Worm (Caenorhabditis elegans) whole organism, young adult: Measurements from ENCODE around the gene Y45G5AM.9.

Experiments used
- B0019.2 ChIP-seq: fragments of 200-800 bp; sonication (Bioruptor generic); conservative IDR thresholded peaks from 2 replicates; pipeline ENCODE4 v1.3.6; 2022; ENCODE audit warnings: missing genetic modification reagents, missing genetic modification characterization, missing compliant biosample characterization
- B0035.1 ChIP-seq: sonication (generic microtip); optimal IDR thresholded peaks from 2 replicates; lab custom pipeline; 2016; ENCODE audit warnings: missing genetic modification characterization, mild to moderate bottlenecking, missing compliant biosample characterization, missing genotype, missing genetic modification reagents
- C06A6.2 ChIP-seq: fragments of 200-800 bp; sonication (Bioruptor generic); conservative IDR thresholded peaks from 2 replicates; pipeline ENCODE4 v1.3.6; 2022; ENCODE audit warnings: missing genetic modification characterization, missing compliant biosample characterization
- F33H1.4 ChIP-seq: fragments of 200-800 bp; sonication (Bioruptor generic); IDR thresholded peaks from 2 replicates; pipeline ENCODE4 v1.3.6; 2022; ENCODE audit warnings: missing genetic modification reagents, missing genetic modification characterization, missing compliant biosample characterization
- F39B2.1 ChIP-seq: fragments of 200-800 bp; sonication (Bioruptor generic); IDR thresholded peaks from 2 replicates; pipeline ENCODE4 v1.3.6; 2022; ENCODE audit warnings: missing genetic modification reagents, missing genetic modification characterization, missing compliant biosample characterization
- F55B11.4 ChIP-seq: sonication (generic microtip); optimal IDR thresholded peaks from 2 replicates; lab custom pipeline; 2016; ENCODE audit warnings: missing compliant biosample characterization, missing genetic modification characterization, borderline replicate concordance; ENCODE audit not compliant: insufficient read depth
- F57C9.4 ChIP-seq: sonication (generic microtip); optimal IDR thresholded peaks from 2 replicates; lab custom pipeline; 2017; ENCODE audit warnings: mild to moderate bottlenecking, missing genetic modification characterization, missing compliant biosample characterization
- K11D2.4 ChIP-seq: fragments of 200-800 bp; sonication (Bioruptor generic); IDR thresholded peaks from 2 replicates; pipeline ENCODE4 v1.3.6; 2022; ENCODE audit warnings: missing genetic modification reagents, missing genetic modification characterization, missing compliant biosample characterization
- Y53G8AR.9 ChIP-seq: fragments of 200-800 bp; sonication (Bioruptor generic); conservative IDR thresholded peaks from 2 replicates; pipeline ENCODE4 v1.3.6; 2022; ENCODE audit warnings: missing genetic modification reagents, missing genetic modification characterization, missing compliant biosample characterization
- aptf-3 ChIP-seq: fragments of 200-800 bp; sonication (Bioruptor generic); IDR thresholded peaks from 2 replicates; pipeline ENCODE4 v1.3.6; 2022; ENCODE audit warnings: missing genetic modification characterization, missing compliant biosample characterization
- attf-3 ChIP-seq: fragments of 200-800 bp; sonication (Bioruptor generic); conservative IDR thresholded peaks from 2 replicates; pipeline ENCODE4 v1.3.6; 2022; ENCODE audit warnings: missing genetic modification reagents, missing genetic modification characterization, missing compliant biosample characterization
- attf-6 ChIP-seq: fragments of 200-800 bp; sonication (Bioruptor generic); IDR thresholded peaks from 2 replicates; pipeline ENCODE4 v1.3.6; 2022; ENCODE audit warnings: missing genetic modification reagents, missing genetic modification characterization, missing compliant biosample characterization
- cebp-1 ChIP-seq, 2 experiments: fragments of 200-800 bp in 1 of 2; sonication (Bioruptor generic) in 1 of 2; sonication (generic microtip) in 1 of 2; IDR thresholded peaks in 1 of 2; optimal IDR thresholded peaks in 1 of 2; 2 replicates each; pipeline versions ENCODE4 v1.3.6 to Lab custom; 2017 to 2022; ENCODE audit warnings: missing compliant biosample characterization in 2 of 2, missing genetic modification characterization in 2 of 2, mild to moderate bottlenecking in 1 of 2, missing genetic modification reagents in 1 of 2, moderate library complexity in 1 of 2
- cebp-2 ChIP-seq: fragments of 200-800 bp; sonication (Bioruptor generic); IDR thresholded peaks from 2 replicates; pipeline ENCODE4 v1.3.6; 2022; ENCODE audit warnings: missing genetic modification characterization, missing compliant biosample characterization
- ceh-40 ChIP-seq: fragments of 200-800 bp; sonication (Bioruptor generic); IDR thresholded peaks from 2 replicates; pipeline ENCODE4 v1.3.6; 2022; ENCODE audit warnings: missing genetic modification characterization, missing compliant biosample characterization
- egl-18 ChIP-seq: fragments of 200-800 bp; sonication (Bioruptor generic); IDR thresholded peaks from 2 replicates; pipeline ENCODE4 v1.3.6; 2022; ENCODE audit warnings: missing genetic modification reagents, missing genetic modification characterization, missing compliant biosample characterization
- egrh-3 ChIP-seq: fragments of 200-800 bp; sonication (Bioruptor generic); IDR thresholded peaks from 2 replicates; pipeline ENCODE4 v1.3.6; 2022; ENCODE audit warnings: missing genetic modification reagents, missing genetic modification characterization, missing compliant biosample characterization
- ekl-4 ChIP-seq: fragments of 200-800 bp; sonication (Bioruptor generic); IDR thresholded peaks from 2 replicates; pipeline ENCODE4 v1.3.6; 2022; ENCODE audit warnings: missing genetic modification reagents, missing genetic modification characterization, missing compliant biosample characterization
- ets-4 ChIP-seq: fragments of 200-800 bp; sonication (Bioruptor generic); optimal IDR thresholded peaks from 2 replicates; lab custom pipeline; 2018; ENCODE audit warnings: mild to moderate bottlenecking, missing genetic modification characterization, missing compliant biosample characterization
- him-1 ChIP-seq: sonication (generic microtip); optimal IDR thresholded peaks from 2 replicates; lab custom pipeline; 2016; ENCODE audit warnings: missing genotype, missing genetic modification reagents, missing genetic modification characterization, missing compliant biosample characterization
- hlh-12 ChIP-seq: sonication (generic microtip); optimal IDR thresholded peaks from 2 replicates; lab custom pipeline; 2016; ENCODE audit warnings: missing genetic modification characterization, missing compliant biosample characterization
- hmg-1.2 ChIP-seq: fragments of 200-800 bp; sonication (Bioruptor generic); IDR thresholded peaks from 2 replicates; pipeline ENCODE4 v1.3.6; 2022; ENCODE audit warnings: missing genetic modification reagents, missing genetic modification characterization, missing compliant biosample characterization
- hrde-1 ChIP-seq: sonication (generic microtip); optimal IDR thresholded peaks from 2 replicates; lab custom pipeline; 2016; ENCODE audit warnings: missing genetic modification characterization, mild to moderate bottlenecking, missing compliant biosample characterization, moderate library complexity, missing genotype, missing genetic modification reagents, borderline replicate concordance
- hsf-1 ChIP-seq: fragments of 200-800 bp; sonication (Bioruptor generic); IDR thresholded peaks from 2 replicates; pipeline ENCODE4 v1.3.6; 2022; ENCODE audit warnings: missing genetic modification reagents, missing genetic modification characterization, missing compliant biosample characterization
- lag-1 ChIP-seq: fragments of 200-800 bp; sonication (Bioruptor generic); IDR thresholded peaks from 2 replicates; pipeline ENCODE4 v1.3.6; 2022; ENCODE audit warnings: missing genetic modification reagents, missing genetic modification characterization, missing compliant biosample characterization
- let-526 ChIP-seq: fragments of 200-800 bp; sonication (Bioruptor generic); IDR thresholded peaks from 2 replicates; pipeline ENCODE4 v1.3.6; 2022; ENCODE audit warnings: missing genetic modification reagents, missing genetic modification characterization, missing compliant biosample characterization
- let-607 ChIP-seq, 2 experiments: fragments of 200-800 bp in 1 of 2; sonication (Bioruptor generic) in 1 of 2; sonication (generic microtip) in 1 of 2; optimal IDR thresholded peaks; 2 replicates each; lab custom pipeline; 2016 to 2018; ENCODE audit warnings: mild to moderate bottlenecking in 2 of 2, missing compliant biosample characterization in 2 of 2, missing genetic modification characterization in 2 of 2, moderate library complexity in 2 of 2, missing genotype in 1 of 2
- lin-26 ChIP-seq: fragments of 200-800 bp; sonication (Bioruptor generic); IDR thresholded peaks from 2 replicates; pipeline ENCODE4 v1.3.6; 2022; ENCODE audit warnings: missing genetic modification reagents, missing genetic modification characterization, missing compliant biosample characterization
- lir-1 ChIP-seq: fragments of 200-800 bp; sonication (Bioruptor generic); conservative IDR thresholded peaks from 2 replicates; pipeline ENCODE4 v1.3.6; 2022; ENCODE audit warnings: missing genetic modification reagents, missing genetic modification characterization, missing compliant biosample characterization
- lsl-1 ChIP-seq: fragments of 200-800 bp; sonication (Bioruptor generic); optimal IDR thresholded peaks from 2 replicates; lab custom pipeline; 2018; ENCODE audit warnings: mild to moderate bottlenecking, missing genetic modification characterization, moderate library complexity, missing compliant biosample characterization
- lsy-27 ChIP-seq: sonication (generic microtip); optimal IDR thresholded peaks from 2 replicates; lab custom pipeline; 2017; ENCODE audit warnings: missing genetic modification characterization, mild to moderate bottlenecking, missing compliant biosample characterization, antibody characterized with exemption, missing genotype, borderline replicate concordance; ENCODE audit not compliant: insufficient read depth
- madf-3 ChIP-seq: fragments of 200-800 bp; sonication (Bioruptor generic); IDR thresholded peaks from 2 replicates; pipeline ENCODE4 v1.3.6; 2022; ENCODE audit warnings: missing genetic modification reagents, missing genetic modification characterization, missing compliant biosample characterization
- nfyb-1 ChIP-seq: fragments of 200-800 bp; sonication (Bioruptor generic); IDR thresholded peaks from 2 replicates; pipeline ENCODE4 v1.3.6; 2022; ENCODE audit warnings: missing genetic modification reagents, missing genetic modification characterization, missing compliant biosample characterization
- nhr-120 ChIP-seq: fragments of 200-800 bp; sonication (Bioruptor generic); IDR thresholded peaks from 2 replicates; pipeline ENCODE4 v1.3.6; 2022; ENCODE audit warnings: missing genetic modification characterization, missing compliant biosample characterization
- pbrm-1 ChIP-seq: fragments of 200-800 bp; sonication (Bioruptor generic); IDR thresholded peaks from 2 replicates; pipeline ENCODE4 v1.3.6; 2022; ENCODE audit warnings: missing genetic modification reagents, missing genetic modification characterization, missing compliant biosample characterization
- pha-4 ChIP-seq: fragments of 150-350 bp; sonication (generic microtip); optimal IDR thresholded peaks from 2 replicates; lab custom pipeline; 2014; ENCODE audit warnings: missing biosample characterization, missing genetic modification reagents, missing genetic modification characterization
- rec-8 ChIP-seq, 2 experiments: sonication (generic microtip); optimal IDR thresholded peaks; 2 replicates each; lab custom pipeline; 2016; ENCODE audit warnings: mild to moderate bottlenecking in 2 of 2, missing genetic modification characterization in 2 of 2, missing genetic modification reagents in 2 of 2, missing genotype in 2 of 2, missing biosample characterization in 1 of 2, missing compliant biosample characterization in 1 of 2, moderate library complexity in 1 of 2
- sea-2 ChIP-seq: fragments of 200-800 bp; sonication (Bioruptor generic); IDR thresholded peaks from 2 replicates; pipeline ENCODE4 v1.3.6; 2022; ENCODE audit warnings: missing genetic modification characterization, missing compliant biosample characterization
- snpc-1.1 ChIP-seq: sonication (generic microtip); optimal IDR thresholded peaks from 2 replicates; lab custom pipeline; 2017; ENCODE audit warnings: missing genetic modification characterization, mild to moderate bottlenecking, missing compliant biosample characterization, antibody characterized with exemption, moderate library complexity, missing genotype, missing genetic modification reagents; ENCODE audit not compliant: insufficient read depth
- somi-1 ChIP-seq: fragments of 200-800 bp; sonication (Bioruptor generic); optimal IDR thresholded peaks from 2 replicates; lab custom pipeline; 2018; ENCODE audit warnings: mild to moderate bottlenecking, missing genetic modification characterization, missing compliant biosample characterization
- unc-130 ChIP-seq: sonication (generic microtip); optimal IDR thresholded peaks from 2 replicates; lab custom pipeline; 2016; ENCODE audit warnings: missing genetic modification reagents, missing genetic modification characterization, missing compliant biosample characterization
- unc-62 ChIP-seq: fragments of 150-350 bp; optimal IDR thresholded peaks from 2 replicates; lab custom pipeline; 2014; ENCODE audit warnings: missing biosample characterization, missing genetic modification reagents, missing genetic modification characterization
- xnd-1 ChIP-seq: sonication (generic microtip); optimal IDR thresholded peaks from 2 replicates; lab custom pipeline; 2016; ENCODE audit warnings: missing genotype, missing genetic modification reagents, missing genetic modification characterization, missing compliant biosample characterization
- ztf-18 ChIP-seq: sonication (generic microtip); optimal IDR thresholded peaks from 2 replicates; lab custom pipeline; 2016; ENCODE audit warnings: missing genotype, mild to moderate bottlenecking, missing genetic modification characterization, missing compliant biosample characterization
- ztf-25 ChIP-seq: fragments of 200-800 bp; sonication (Bioruptor generic); IDR thresholded peaks from 2 replicates; pipeline ENCODE4 v1.3.6; 2022; ENCODE audit warnings: missing genetic modification reagents, missing genetic modification characterization, missing compliant biosample characterization
- ztf-3 ChIP-seq: fragments of 200-800 bp; sonication (Bioruptor generic); optimal IDR thresholded peaks from 2 replicates; lab custom pipeline; 2018; ENCODE audit warnings: mild to moderate bottlenecking, missing genetic modification characterization, missing compliant biosample characterization

The Y45G5AM.9 gene

ce11 chrV:4186453-4187143, 7.8 kb downstream of the Y45G5AM.9 start (continued):
- TF ChIP-seq cebp-2 (GFP tag; lab: Robert Waterston, UW) (no peak), xnd-1 (tag; lab: Kevin White, UChicago) (no peak), ztf-25 (GFP tag; lab: Robert Waterston, UW) (no peak), madf-3 (no peak), sea-2 (GFP tag; lab: Robert Waterston, UW) (no peak), pha-4 (tag; lab: Kevin White, UChicago) (no peak), pbrm-1 (GFP tag; lab: Robert Waterston, UW) (no peak), lsy-27 (tag; lab: Kevin White, UChicago) (no peak), lir-1 (GFP tag; lab: Robert Waterston, UW) (no peak), ets-4 (GFP tag; lab: Kevin White, UChicago) (no peak), lin-26 (GFP tag; lab: Robert Waterston, UW) (peak; percentile 50; the same call in 1 of the 2 replicates), ceh-40 (GFP tag; lab: Robert Waterston, UW) (no peak), Y53G8AR.9 (GFP tag; lab: Robert Waterston, UW) (no peak), B0019.2 (GFP tag; lab: Robert Waterston, UW) (no peak), egl-18 (GFP tag; lab: Robert Waterston, UW) (no peak), lsl-1 (no peak), hlh-12 (tag; lab: Kevin White, UChicago) (no peak), B0035.1 (tag; lab: Kevin White, UChicago) (no peak), let-607 (tag; optimal IDR thresholded peaks at IDR 0.05; lab: Kevin White, UChicago) (no peak), rec-8 (tag; optimal IDR thresholded peaks at IDR 0.05; lab: Kevin White, UChicago) (no peak), F39B2.1 (no peak), C06A6.2 (GFP tag; lab: Robert Waterston, UW) (no peak), cebp-1 (GFP tag; IDR thresholded peaks at IDR 0.05; lab: Robert Waterston, UW) (0 out of 2 replicates have a peak, but pooled peaks have one; percentile 10), cebp-1 (tag; optimal IDR thresholded peaks at IDR 0.05; lab: Kevin White, UChicago) (peak; percentile 50), aptf-3 (GFP tag; lab: Robert Waterston, UW) (no peak), F57C9.4 (tag; lab: Kevin White, UChicago) (no peak), ekl-4 (peak; percentile 31; the same call in 1 of the 2 replicates), hmg-1.2 (no peak), unc-130 (GFP tag; lab: Kevin White, UChicago) (no peak), ztf-18 (tag; lab: Kevin White, UChicago) (no peak), nhr-120 (no peak), F33H1.4 (GFP tag; lab: Robert Waterston, UW) (no peak), hrde-1 (tag; lab: Kevin White, UChicago) (no peak), attf-6 (GFP tag; lab: Robert Waterston, UW) (no peak), K11D2.4 (GFP tag; lab: Robert Waterston, UW) (0 out of 2 replicates have a peak, but pooled peaks have one; percentile 30), snpc-1.1 (tag; lab: Kevin White, UChicago) (no peak), F55B11.4 (tag; lab: Kevin White, UChicago) (no peak), him-1 (no peak), nfyb-1 (GFP tag; lab: Robert Waterston, UW) (peak; percentile 78), attf-3 (GFP tag; lab: Robert Waterston, UW) (no peak), unc-62 (GFP tag; lab: Kevin White, UChicago) (no peak), ztf-3 (GFP tag; lab: Kevin White, UChicago) (no peak), hsf-1 (GFP tag; lab: Robert Waterston, UW) (no peak), let-526 (GFP tag; lab: Robert Waterston, UW) (0 out of 2 replicates have a peak, but pooled peaks have one; percentile 19), somi-1 (GFP tag; lab: Kevin White, UChicago) (peak; percentile 26), egrh-3 (peak; percentile 92), lag-1 (GFP tag; lab: Robert Waterston, UW) (no peak)
